Worm (Caenorhabditis elegans) whole organism, L4 larva: ENCODE measurements around the gene gdi-1.
A peak's percentile ranks its signal among the peaks of the same experiment; 100 is the strongest.

ENCODE experiments used
- F26F4.8 ChIP-seq: fragments of 200-800 bp; sonication (Bioruptor generic); conservative IDR thresholded peaks from 2 replicates; pipeline ENCODE4 v1.3.6; 2022; ENCODE audit warnings: missing genetic modification characterization, missing compliant biosample characterization
- F37D6.2 ChIP-seq: sonication (generic microtip); optimal IDR thresholded peaks from 2 replicates; lab custom pipeline; 2016; ENCODE audit warnings: mild to moderate bottlenecking, missing genetic modification characterization, missing compliant biosample characterization
- F44E2.7 ChIP-seq: fragments of 200-800 bp; sonication (Bioruptor generic); IDR thresholded peaks from 2 replicates; pipeline ENCODE4 v2.1.2; 2022; ENCODE audit warnings: missing genetic modification characterization, missing compliant biosample characterization
- F49E8.2 ChIP-seq: sonication (generic microtip); optimal IDR thresholded peaks from 2 replicates; lab custom pipeline; 2016; ENCODE audit warnings: missing compliant biosample characterization, mild to moderate bottlenecking, missing genetic modification characterization, borderline replicate concordance
- T20F7.1 ChIP-seq: fragments of 200-800 bp; sonication (Bioruptor generic); optimal IDR thresholded peaks from 2 replicates; lab custom pipeline; 2018; ENCODE audit warnings: mild to moderate bottlenecking, missing genetic modification characterization, missing compliant biosample characterization
- T26A8.4 ChIP-seq: fragments of 200-800 bp; sonication (Bioruptor generic); IDR thresholded peaks from 2 replicates; pipeline ENCODE4 v1.3.6; 2022; ENCODE audit warnings: missing genetic modification characterization, missing compliant biosample characterization
- Y105C5A.15 ChIP-seq: fragments of 200-800 bp; sonication (Bioruptor generic); IDR thresholded peaks from 2 replicates; pipeline ENCODE4 v1.3.6; 2022; ENCODE audit warnings: missing genetic modification characterization, missing compliant biosample characterization
- Y48G9A.11 ChIP-seq: fragments of 200-800 bp; sonication (Bioruptor generic); IDR thresholded peaks from 2 replicates; pipeline ENCODE4 v1.3.6; 2022; ENCODE audit warnings: missing genetic modification reagents, missing genetic modification characterization, missing compliant biosample characterization
- ZK337.2 ChIP-seq: fragments of 200-800 bp; sonication (Bioruptor generic); IDR thresholded peaks from 2 replicates; pipeline ENCODE4 v1.3.6; 2022; ENCODE audit warnings: missing genetic modification reagents, missing genetic modification characterization, missing compliant biosample characterization
- ZK546.5 ChIP-seq, 2 experiments: sonication (generic microtip); optimal IDR thresholded peaks; 2 replicates each; lab custom pipeline; 2017; ENCODE audit warnings: missing biosample characterization in 2 of 2, missing genetic modification characterization in 2 of 2
- aly-2 ChIP-seq: sonication (generic microtip); optimal IDR thresholded peaks from 2 replicates; lab custom pipeline; 2018; ENCODE audit warnings: missing biosample characterization, missing genetic modification characterization
- ceh-28 ChIP-seq: fragments of 150-350 bp; optimal IDR thresholded peaks from 2 replicates; lab custom pipeline; 2014; ENCODE audit warnings: missing biosample characterization, missing genetic modification reagents, missing genetic modification characterization
- ceh-44 ChIP-seq: fragments of 200-800 bp; sonication (Bioruptor generic); IDR thresholded peaks from 2 replicates; pipeline ENCODE4 v1.3.6; 2022; ENCODE audit warnings: missing genetic modification reagents, missing genetic modification characterization, missing compliant biosample characterization
- ceh-62 ChIP-seq: sonication (generic microtip); optimal IDR thresholded peaks from 2 replicates; lab custom pipeline; 2017; ENCODE audit warnings: missing biosample characterization, missing genetic modification characterization
- ces-1 ChIP-seq: fragments of 150-350 bp; sonication (generic microtip); optimal IDR thresholded peaks from 4 replicates; lab custom pipeline; 2014; ENCODE audit warnings: missing biosample characterization, missing genetic modification reagents, missing genetic modification characterization
- cey-2 ChIP-seq: sonication (generic microtip); optimal IDR thresholded peaks from 3 replicates; lab custom pipeline; 2017; ENCODE audit warnings: missing genetic modification characterization, mild to moderate bottlenecking, missing compliant biosample characterization, antibody characterized with exemption, borderline replicate concordance; ENCODE audit not compliant: insufficient read depth
- daf-19 ChIP-seq: fragments of 200-800 bp; sonication (Bioruptor generic); conservative IDR thresholded peaks from 2 replicates; pipeline ENCODE4 v1.3.6; 2022; ENCODE audit warnings: missing genetic modification characterization, missing compliant biosample characterization
- duxl-1 ChIP-seq: sonication (generic microtip); optimal IDR thresholded peaks from 2 replicates; lab custom pipeline; 2016; ENCODE audit warnings: mild to moderate bottlenecking, missing genetic modification characterization, moderate library complexity, missing compliant biosample characterization; ENCODE audit not compliant: poor library complexity
- fkh-10 ChIP-seq: fragments of 150-350 bp; optimal IDR thresholded peaks from 2 replicates; lab custom pipeline; 2014; ENCODE audit warnings: missing biosample characterization, missing genetic modification reagents, missing genetic modification characterization
- hif-1 ChIP-seq, 2 experiments: sonication (generic microtip); optimal IDR thresholded peaks; 2 replicates each; lab custom pipeline; 2016 to 2017; ENCODE audit warnings: missing compliant biosample characterization in 2 of 2, missing genetic modification characterization in 2 of 2, missing genetic modification reagents in 2 of 2, missing genotype in 2 of 2, mild to moderate bottlenecking in 1 of 2
- hlh-11 ChIP-seq: fragments of 200-800 bp; sonication (Bioruptor generic); optimal IDR thresholded peaks from 2 replicates; lab custom pipeline; 2018; ENCODE audit warnings: mild to moderate bottlenecking, missing genetic modification characterization, missing compliant biosample characterization
- hlh-30 ChIP-seq: sonication (generic microtip); optimal IDR thresholded peaks from 2 replicates; lab custom pipeline; 2017; ENCODE audit warnings: antibody characterized with exemption, mild to moderate bottlenecking, missing genetic modification characterization, missing compliant biosample characterization; ENCODE audit not compliant: insufficient read depth
- hmg-1.1 ChIP-seq: fragments of 200-800 bp; sonication (Bioruptor generic); IDR thresholded peaks from 2 replicates; pipeline ENCODE4 v1.3.6; 2022; ENCODE audit warnings: missing genetic modification reagents, missing genetic modification characterization, missing compliant biosample characterization
- lin-15B ChIP-seq: fragments of 150-350 bp; sonication (generic microtip); optimal IDR thresholded peaks from 3 replicates; lab custom pipeline; 2014; ENCODE audit warnings: missing biosample characterization, missing genetic modification characterization
- lin-29 ChIP-seq: fragments of 200-800 bp; sonication (Bioruptor generic); IDR thresholded peaks from 2 replicates; pipeline ENCODE4 v1.3.6; 2022; ENCODE audit warnings: missing genetic modification reagents, missing genetic modification characterization, missing compliant biosample characterization
- lir-3 ChIP-seq: sonication (generic microtip); optimal IDR thresholded peaks from 2 replicates; lab custom pipeline; 2016; ENCODE audit warnings: mild to moderate bottlenecking, missing genetic modification characterization, missing compliant biosample characterization
- madf-5 ChIP-seq, 2 experiments: fragments of 200-800 bp; sonication (Bioruptor generic); IDR thresholded peaks; 2 replicates each; pipeline ENCODE4 v1.3.6; 2022; ENCODE audit warnings: missing compliant biosample characterization in 2 of 2, missing genetic modification characterization in 2 of 2
- madf-9 ChIP-seq: fragments of 200-800 bp; sonication (Bioruptor generic); conservative IDR thresholded peaks from 2 replicates; pipeline ENCODE4 v1.3.6; 2022; ENCODE audit warnings: missing genetic modification reagents, missing genetic modification characterization, missing compliant biosample characterization
- mes-2 ChIP-seq: sonication (generic microtip); optimal IDR thresholded peaks from 2 replicates; lab custom pipeline; 2016; ENCODE audit warnings: missing genotype, mild to moderate bottlenecking, missing genetic modification characterization, missing compliant biosample characterization; ENCODE audit not compliant: poor library complexity, severe bottlenecking
- mxl-2 ChIP-seq: fragments of 200-800 bp; sonication (Bioruptor generic); conservative IDR thresholded peaks from 2 replicates; pipeline ENCODE4 v1.3.6; 2022; ENCODE audit warnings: missing genetic modification reagents, missing genetic modification characterization, missing compliant biosample characterization
- mxl-3 ChIP-seq: fragments of 200-800 bp; sonication (Bioruptor generic); optimal IDR thresholded peaks from 2 replicates; lab custom pipeline; 2018; ENCODE audit warnings: mild to moderate bottlenecking, missing genetic modification characterization, missing compliant biosample characterization
- nhr-10 ChIP-seq: fragments of 150-350 bp; optimal IDR thresholded peaks from 2 replicates; lab custom pipeline; 2014; ENCODE audit warnings: missing biosample characterization, missing genetic modification characterization
- nhr-102 ChIP-seq: sonication (generic microtip); optimal IDR thresholded peaks from 2 replicates; lab custom pipeline; 2016; ENCODE audit warnings: mild to moderate bottlenecking, missing genetic modification characterization, moderate library complexity, missing compliant biosample characterization
- nhr-237 ChIP-seq: sonication (generic microtip); optimal IDR thresholded peaks from 2 replicates; lab custom pipeline; 2017; ENCODE audit warnings: missing biosample characterization, missing genetic modification characterization
- nhr-42 ChIP-seq: fragments of 200-800 bp; sonication (Bioruptor generic); IDR thresholded peaks from 2 replicates; pipeline ENCODE4 v1.3.6; 2022; ENCODE audit warnings: missing genetic modification characterization, missing compliant biosample characterization
- nhr-48 ChIP-seq: sonication (generic microtip); optimal IDR thresholded peaks from 2 replicates; lab custom pipeline; 2016; ENCODE audit warnings: mild to moderate bottlenecking, missing genetic modification characterization, missing compliant biosample characterization
- nhr-6 ChIP-seq: fragments of 150-350 bp; optimal IDR thresholded peaks from 2 replicates; lab custom pipeline; 2014; ENCODE audit warnings: missing biosample characterization, missing genetic modification characterization
- pha-4 ChIP-seq, 2 experiments: fragments of 150-350 bp in 1 of 2; fragments of 200-800 bp in 1 of 2; sonication (Bioruptor generic) in 1 of 2; IDR thresholded peaks in 1 of 2; optimal IDR thresholded peaks in 1 of 2; 2 replicates each; pipeline versions ENCODE4 v1.3.6 to Lab custom; 2014 to 2022; ENCODE audit warnings: missing genetic modification characterization in 2 of 2, missing genetic modification reagents in 2 of 2, missing biosample characterization in 1 of 2, missing compliant biosample characterization in 1 of 2
- rbr-2 ChIP-seq: sonication (generic microtip); optimal IDR thresholded peaks from 2 replicates; lab custom pipeline; 2016; ENCODE audit warnings: missing genotype, missing genetic modification characterization, missing compliant biosample characterization
- set-16 ChIP-seq: fragments of 200-800 bp; sonication (Bioruptor generic); IDR thresholded peaks from 2 replicates; pipeline ENCODE4 v1.3.6; 2022; ENCODE audit warnings: missing genetic modification reagents, missing genetic modification characterization, missing compliant biosample characterization
- snpc-4 ChIP-seq: fragments of 150-350 bp; optimal IDR thresholded peaks from 2 replicates; lab custom pipeline; 2014; ENCODE audit warnings: missing biosample characterization, missing genetic modification characterization
- tag-97 ChIP-seq: fragments of 200-800 bp; sonication (Bioruptor generic); IDR thresholded peaks from 2 replicates; pipeline ENCODE4 v1.3.6; 2022; ENCODE audit warnings: missing genetic modification characterization, missing compliant biosample characterization
- unc-39 ChIP-seq: sonication (generic microtip); optimal IDR thresholded peaks from 2 replicates; lab custom pipeline; 2017; ENCODE audit warnings: missing biosample characterization, missing genetic modification characterization
- unc-62 ChIP-seq, 3 experiments: fragments of 150-350 bp in 1 of 3; sonication (generic microtip); optimal IDR thresholded peaks in 2 of 3; peaks in 1 of 3; 1 replicate in 1 of 3; 2 replicates in 2 of 3; lab custom pipeline; 2014 to 2017; ENCODE audit warnings: missing biosample characterization in 3 of 3, missing genetic modification characterization in 3 of 3, missing genetic modification reagents in 3 of 3, missing genotype in 1 of 3
- zag-1 ChIP-seq: fragments of 150-350 bp; optimal IDR thresholded peaks from 2 replicates; lab custom pipeline; 2014; ENCODE audit warnings: missing biosample characterization, missing genetic modification characterization
- zip-2 ChIP-seq: fragments of 150-350 bp; optimal IDR thresholded peaks from 2 replicates; lab custom pipeline; 2014; ENCODE audit warnings: missing biosample characterization, missing genetic modification characterization
- ztf-11 ChIP-seq: fragments of 150-350 bp; optimal IDR thresholded peaks from 2 replicates; lab custom pipeline; 2014; ENCODE audit warnings: missing biosample characterization, missing genetic modification characterization
- ztf-7 ChIP-seq: fragments of 150-350 bp; optimal IDR thresholded peaks from 2 replicates; lab custom pipeline; 2014; ENCODE audit warnings: missing biosample characterization, missing genetic modification characterization

gdi-1 gene

ce11 chrIV:14793900-14794624 is 1.4 kb upstream of the gdi-1 start:
- TF ChIP-seq fkh-10 (no peak), madf-9 (no peak), ceh-62 (no peak), ceh-28 (peak; percentile 70), zip-2 (no peak), nhr-10 (tag; lab: Kevin White, UChicago) (no peak), set-16 (peak; percentile 46), F37D6.2 (tag; lab: Kevin White, UChicago) (peak; percentile 52), duxl-1 (tag; lab: Kevin White, UChicago) (peak; percentile 18), ztf-7 (tag; lab: Kevin White, UChicago) (no peak), F26F4.8 (no peak), daf-19 (no peak), Y105C5A.15 (GFP tag; lab: Robert Waterston, UW) (no peak), snpc-4 (tag; lab: Kevin White, UChicago) (no peak), ztf-11 (tag; lab: Kevin White, UChicago) (no peak), nhr-6 (tag; lab: Kevin White, UChicago) (peak; percentile 57), rbr-2 (tag; lab: Kevin White, UChicago) (peak; percentile 60), ces-1 (GFP tag; lab: Kevin White, UChicago) (no peak), ZK546.5 (tag; optimal IDR thresholded peaks at IDR 0.05; lab: Kevin White, UChicago) (no peak), lin-29 (no peak), hif-1 (tag; optimal IDR thresholded peaks at IDR 0.05; lab: Kevin White, UChicago) (peak in 1 of 2 experiments; percentile 7), pha-4 (GFP tag; IDR thresholded peaks at IDR 0.05; lab: Robert Waterston, UW) (peak; percentile 14; the same call in 1 of the 2 replicates), pha-4 (tag; optimal IDR thresholded peaks at IDR 0.05; lab: Kevin White, UChicago) (no peak), F44E2.7 (GFP tag; lab: Robert Waterston, UW) (no peak), madf-5 (GFP tag; IDR thresholded peaks at IDR 0.05; lab: Robert Waterston, UW) (no peak), ceh-44 (GFP tag; lab: Robert Waterston, UW) (no peak), zag-1 (tag; lab: Kevin White, UChicago) (no peak), Y48G9A.11 (GFP tag; lab: Robert Waterston, UW) (no peak), mxl-2 (GFP tag; lab: Robert Waterston, UW) (no peak), T20F7.1 (peak; percentile 16), hmg-1.1 (GFP tag; lab: Robert Waterston, UW) (peak; percentile 62; the same call in 1 of the 2 replicates), nhr-48 (peak; percentile 20), aly-2 (tag; lab: Kevin White, UChicago) (no peak), cey-2 (tag; lab: Kevin White, UChicago) (no peak), unc-39 (tag; lab: Kevin White, UChicago) (no peak), hlh-11 (tag; lab: Kevin White, UChicago) (peak; percentile 75), nhr-102 (tag; lab: Kevin White, UChicago) (peak; percentile 36), hlh-30 (tag; lab: Kevin White, UChicago) (peak; percentile 94), tag-97 (GFP tag; lab: Robert Waterston, UW) (no peak), nhr-42 (GFP tag; lab: Robert Waterston, UW) (no peak), mxl-3 (GFP tag; lab: Kevin White, UChicago) (peak; percentile 93), mes-2 (tag; lab: Kevin White, UChicago) (peak; percentile 74), ZK337.2 (GFP tag; lab: Robert Waterston, UW) (no peak), F49E8.2 (tag; lab: Kevin White, UChicago) (no peak), lin-15B (tag; lab: Kevin White, UChicago) (no peak), T26A8.4 (GFP tag; lab: Robert Waterston, UW) (0 out of 2 replicates have a peak, but pooled peaks have one; percentile 7), unc-62 (GFP tag; optimal IDR thresholded peaks at IDR 0.05 in 1 of 2; lab: Kevin White, UChicago) (peak in 1 of 2 experiments; percentile 69), unc-62 (tag; optimal IDR thresholded peaks at IDR 0.05; lab: Kevin White, UChicago) (no peak), nhr-237 (tag; lab: Kevin White, UChicago) (no peak), lir-3 (tag; lab: Kevin White, UChicago) (no peak)
